Worm (Caenorhabditis elegans): ENCODE measurements around the gene R05G6.3.

R05G6.3 gene

DNA sequence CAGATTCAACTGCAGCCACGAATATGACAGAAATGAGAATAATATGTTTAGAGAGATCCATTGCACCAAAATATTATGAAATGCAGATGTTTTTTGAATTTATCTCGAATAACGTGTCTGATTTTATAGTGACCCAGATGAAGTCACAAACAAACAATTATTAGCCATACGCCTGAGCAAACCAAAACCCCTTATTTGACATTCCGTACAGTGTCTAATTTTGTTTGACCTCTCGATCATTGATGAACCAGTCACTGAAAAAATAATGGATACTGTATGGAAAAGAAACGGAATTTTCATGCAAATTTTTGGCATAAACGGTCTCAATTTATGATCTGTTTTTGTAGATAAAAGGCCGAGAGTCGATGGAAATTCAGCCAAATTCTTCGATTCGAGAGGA, at the start of gene R05G6.3, which contains the start of gene R05G6.9:
Gene R05G6.3, plus strand, starts transcription at position 386 of the 400 bp plus-strand sequence.
Gene R05G6.9, minus strand, starts transcription at position 101 of the 400 bp plus-strand sequence.
- TF ChIP-seq ceh-39 (tag; optimal IDR thresholded peaks at IDR 0.05), result no peak
- TF ChIP-seq nhr-237 (tag; optimal IDR thresholded peaks at IDR 0.05), result no peak
- no peak for TF ChIP-seq ceh-83 (GFP tag; optimal IDR thresholded peaks at IDR 0.05)
- TF ChIP-seq pha-4 (tag; optimal IDR thresholded peaks at IDR 0.05), result no peak
- no peak for TF ChIP-seq lin-13 (tag; optimal IDR thresholded peaks at IDR 0.05)
- TF ChIP-seq sptf-1 (tag; optimal IDR thresholded peaks at IDR 0.05), result no peak
- no peak for TF ChIP-seq ces-1 (GFP tag; optimal IDR thresholded peaks at IDR 0.05)
- TF ChIP-seq sem-2 (GFP tag; optimal IDR thresholded peaks at IDR 0.05), result no peak
- TF ChIP-seq drap-1 (GFP tag; optimal IDR thresholded peaks at IDR 0.05), result no peak
- TF ChIP-seq ceh-43 (GFP tag; optimal IDR thresholded peaks at IDR 0.05), result no peak
- no peak for TF ChIP-seq hlh-1 (tag; optimal IDR thresholded peaks at IDR 0.05)
- no peak for TF ChIP-seq lin-32 (GFP tag; optimal IDR thresholded peaks at IDR 0.05)
- TF ChIP-seq bed-3 (GFP tag; optimal IDR thresholded peaks at IDR 0.05), result no peak
- TF ChIP-seq mls-2 (tag; optimal IDR thresholded peaks at IDR 0.05), result no peak
- no peak for TF ChIP-seq lsy-2 (tag; optimal IDR thresholded peaks at IDR 0.05)
- no peak for TF ChIP-seq cnd-1 (tag; optimal IDR thresholded peaks at IDR 0.05)

DNA sequence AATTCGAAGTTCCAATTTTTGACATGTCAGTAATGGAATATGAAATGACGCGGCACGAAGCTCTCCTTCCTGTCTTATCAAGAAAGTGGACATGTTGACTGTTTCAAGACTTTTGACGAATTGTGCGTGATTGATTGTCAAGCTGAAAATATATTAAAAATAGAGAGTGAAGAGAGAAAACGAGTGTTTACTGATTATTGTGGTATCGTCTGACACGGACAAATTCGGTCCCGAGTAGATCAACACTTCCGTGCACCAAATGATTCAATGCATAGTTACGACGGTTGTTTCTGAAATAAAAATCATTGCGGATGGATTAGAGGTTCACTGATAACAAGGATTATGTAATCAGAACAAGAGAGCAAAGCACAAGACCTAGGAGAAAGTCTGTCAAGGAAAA, 49.2 kb upstream of the R05G6.3 start:
- no peak for TF ChIP-seq mab-5 (tag; optimal IDR thresholded peaks at IDR 0.05)

ce11 chrIV:7468638-7469037, 47.7 kb upstream of the R05G6.3 start:
- no peak for TF ChIP-seq nhr-76 (tag; optimal IDR thresholded peaks at IDR 0.05)
- no peak for TF ChIP-seq nhr-12 (tag; optimal IDR thresholded peaks at IDR 0.05)
- no peak for TF ChIP-seq elt-3 (tag; optimal IDR thresholded peaks at IDR 0.05)
- TF ChIP-seq ham-2 (GFP tag; optimal IDR thresholded peaks at IDR 0.05), result no peak
- no peak for TF ChIP-seq zip-8 (tag; optimal IDR thresholded peaks at IDR 0.05)
- no peak for TF ChIP-seq ceh-83 (GFP tag; optimal IDR thresholded peaks at IDR 0.05)
- TF ChIP-seq lsy-2 (tag; optimal IDR thresholded peaks at IDR 0.05), result no peak

DNA sequence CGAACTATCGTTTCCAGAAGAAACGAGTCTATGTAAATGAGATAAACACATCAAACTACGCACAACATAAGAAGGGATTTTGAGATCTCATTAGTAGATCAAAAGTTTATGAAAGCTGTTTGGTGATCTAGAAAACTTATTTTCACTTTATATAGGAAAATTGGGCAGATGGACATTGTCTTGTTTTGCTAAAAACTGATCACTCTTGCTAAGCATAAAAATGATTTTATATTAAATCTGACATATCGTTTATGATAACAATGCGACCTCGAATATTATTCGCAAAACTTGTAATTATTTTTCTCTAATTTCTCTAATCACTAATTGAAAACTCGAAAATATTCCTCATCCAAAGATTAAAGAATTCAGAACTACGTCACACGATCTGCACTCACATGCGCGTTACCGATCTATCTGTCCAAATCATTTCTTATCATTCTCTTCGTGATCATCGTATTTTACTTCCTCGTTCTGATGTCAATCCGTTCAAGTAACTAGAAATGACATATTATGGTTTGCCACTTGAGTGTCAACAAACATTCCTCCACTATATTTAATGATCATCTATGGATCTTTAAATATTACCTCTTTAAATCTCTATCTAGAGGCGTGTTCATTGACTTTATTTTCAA, 46.5 kb upstream of the R05G6.3 start, which contains the start of gene F55G1.7:
Gene F55G1.7, minus strand, starts transcription at position 51 of the 632 bp plus-strand sequence.
- TF ChIP-seq ces-1 (GFP tag; optimal IDR thresholded peaks at IDR 0.05), result no peak
- TF ChIP-seq ztf-11 (tag; optimal IDR thresholded peaks at IDR 0.05), result no peak
- TF ChIP-seq hlh-1 (tag; optimal IDR thresholded peaks at IDR 0.05), result no peak
- no peak for TF ChIP-seq blmp-1 (tag; optimal IDR thresholded peaks at IDR 0.05)
- no peak for TF ChIP-seq nhr-76 (tag; optimal IDR thresholded peaks at IDR 0.05)
- no peak for TF ChIP-seq cnd-1 (tag; optimal IDR thresholded peaks at IDR 0.05)
- no peak for TF ChIP-seq ceh-39 (tag; optimal IDR thresholded peaks at IDR 0.05)
- no peak for TF ChIP-seq lin-32 (GFP tag; optimal IDR thresholded peaks at IDR 0.05)

DNA sequence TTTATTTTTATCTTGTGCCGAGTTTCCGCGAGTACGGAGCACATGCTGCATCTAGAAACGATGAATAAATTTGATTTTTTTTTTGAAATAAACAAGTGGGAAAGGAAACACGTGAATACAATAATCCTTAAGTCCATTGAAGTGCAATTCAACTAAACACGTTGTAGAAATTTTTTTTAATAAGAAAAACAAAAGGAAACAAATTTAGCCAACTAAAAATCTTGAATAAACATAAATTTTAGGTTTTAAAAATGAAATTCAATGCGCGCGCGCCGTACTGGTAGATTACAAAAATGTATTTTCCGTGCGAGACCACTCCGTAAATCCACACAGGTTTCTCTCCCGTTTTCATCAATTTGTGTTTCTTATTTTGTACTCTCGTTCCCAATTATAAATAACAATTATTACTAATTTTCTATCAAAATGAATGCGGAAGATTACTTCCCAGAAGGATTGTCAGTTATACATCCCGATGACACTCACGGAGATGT, 43.1 kb upstream of the R05G6.3 start, which contains the start of the genes plk-3 and F55G1.6:
Gene plk-3, minus strand, starts transcription at position 51 of the 491 bp plus-strand sequence.
Gene F55G1.6, plus strand, starts transcription at position 359 of the 491 bp plus-strand sequence.
- TF ChIP-seq nhr-28 (tag; optimal IDR thresholded peaks at IDR 0.05) (no peak), pha-4 (tag; optimal IDR thresholded peaks at IDR 0.05) (no peak), ham-2 (GFP tag; optimal IDR thresholded peaks at IDR 0.05) (no peak), unc-120 (tag; optimal IDR thresholded peaks at IDR 0.05; ENCODE audit: poor library complexity, severe bottlenecking) (no peak), ceh-39 (tag; optimal IDR thresholded peaks at IDR 0.05) (no peak), sptf-1 (tag; optimal IDR thresholded peaks at IDR 0.05) (no peak), mab-5 (tag; optimal IDR thresholded peaks at IDR 0.05) (no peak), cnd-1 (tag; optimal IDR thresholded peaks at IDR 0.05) (no peak), drap-1 (GFP tag; optimal IDR thresholded peaks at IDR 0.05) (no peak), lsy-2 (tag; optimal IDR thresholded peaks at IDR 0.05) (no peak), lin-13 (tag; optimal IDR thresholded peaks at IDR 0.05) (no peak), elt-1 (tag; optimal IDR thresholded peaks at IDR 0.05; ENCODE audit: borderline replicate concordance, insufficient read depth) (no peak), mep-1 (tag; optimal IDR thresholded peaks at IDR 0.05) (no peak), unc-62 (GFP tag; optimal IDR thresholded peaks at IDR 0.05) (no peak), zip-8 (tag; optimal IDR thresholded peaks at IDR 0.05) (no peak), blmp-1 (tag; optimal IDR thresholded peaks at IDR 0.05) (no peak)
